Fruit fly (Drosophila melanogaster) whole organism, prepupa: ENCODE results near the gene SLC22A.

Experiments
- Blimp-1 ChIP-seq: fragments of 200-800 bp; sonication (Bioruptor generic); optimal IDR thresholded peaks from 3 replicates; lab custom pipeline; 2017; ENCODE audit warnings: missing biosample characterization, missing genetic modification characterization, mild to moderate bottlenecking, moderate library complexity, missing genetic modification reagents
- CG10669 ChIP-seq: fragments of 200-800 bp; sonication (Bioruptor generic); optimal IDR thresholded peaks from 3 replicates; lab custom pipeline; 2018; ENCODE audit warnings: missing biosample characterization, mild to moderate bottlenecking, missing genetic modification characterization, moderate library complexity
- CG11294 ChIP-seq: fragments of 200-800 bp; sonication (Bioruptor generic); IDR thresholded peaks from 2 replicates; pipeline ENCODE4 v1.3.6; 2022; ENCODE audit warnings: missing biosample characterization, missing genetic modification characterization
- CG11902 ChIP-seq: fragments of 200-800 bp; sonication (Bioruptor generic); optimal IDR thresholded peaks from 3 replicates; lab custom pipeline; 2016; ENCODE audit warnings: missing biosample characterization, missing genetic modification characterization
- CG15336 ChIP-seq: fragments of 200-800 bp; sonication (Bioruptor generic); IDR thresholded peaks from 2 replicates; pipeline ENCODE4 v1.3.6; 2022; ENCODE audit warnings: missing biosample characterization, missing genetic modification characterization
- CG1621 ChIP-seq: fragments of 200-800 bp; sonication (Bioruptor generic); optimal IDR thresholded peaks from 3 replicates; lab custom pipeline; 2018; ENCODE audit warnings: missing biosample characterization, mild to moderate bottlenecking, missing genetic modification characterization
- CG32006 ChIP-seq: fragments of 200-800 bp; sonication (Bioruptor generic); optimal IDR thresholded peaks from 3 replicates; lab custom pipeline; 2017; ENCODE audit warnings: missing biosample characterization, mild to moderate bottlenecking, missing genetic modification characterization
- CG3919 ChIP-seq: fragments of 200-800 bp; sonication (Bioruptor generic); optimal IDR thresholded peaks from 3 replicates; lab custom pipeline; 2016; ENCODE audit warnings: missing biosample characterization, missing genetic modification characterization
- CG4318 ChIP-seq: fragments of 200-800 bp; sonication (Bioruptor generic); optimal IDR thresholded peaks from 3 replicates; lab custom pipeline; 2017; ENCODE audit warnings: missing biosample characterization, mild to moderate bottlenecking, missing genetic modification characterization
- CG6163 ChIP-seq: fragments of 200-800 bp; sonication (Bioruptor generic); IDR thresholded peaks from 3 replicates; pipeline ENCODE4 v1.3.6; 2022; ENCODE audit warnings: missing biosample characterization, missing genetic modification characterization
- CG6276 ChIP-seq: fragments of 200-800 bp; sonication (Bioruptor generic); optimal IDR thresholded peaks from 2 replicates; lab custom pipeline; 2017; ENCODE audit warnings: missing biosample characterization, mild to moderate bottlenecking, missing genetic modification characterization
- CG6792 ChIP-seq: fragments of 200-800 bp; sonication (Bioruptor generic); optimal IDR thresholded peaks from 3 replicates; lab custom pipeline; 2016; ENCODE audit warnings: missing biosample characterization, missing genetic modification characterization
- CG6808 ChIP-seq: fragments of 200-800 bp; sonication (Bioruptor generic); optimal IDR thresholded peaks from 3 replicates; lab custom pipeline; 2017; ENCODE audit warnings: missing biosample characterization, missing genetic modification characterization, mild to moderate bottlenecking, moderate library complexity, missing genetic modification reagents
- CG7368 ChIP-seq: fragments of 200-800 bp; sonication (Bioruptor generic); optimal IDR thresholded peaks from 3 replicates; lab custom pipeline; 2016; ENCODE audit warnings: missing biosample characterization, missing genetic modification characterization
- CG8119 ChIP-seq: fragments of 200-800 bp; sonication (Bioruptor generic); IDR thresholded peaks from 3 replicates; pipeline ENCODE4 v1.3.6; 2022; ENCODE audit warnings: missing biosample characterization, missing genetic modification characterization
- CG8319 ChIP-seq: fragments of 200-800 bp; sonication (Bioruptor generic); optimal IDR thresholded peaks from 3 replicates; lab custom pipeline; 2016; ENCODE audit warnings: missing biosample characterization, missing genetic modification characterization
- CG8632 ChIP-seq: fragments of 200-800 bp; sonication (Bioruptor generic); optimal IDR thresholded peaks from 3 replicates; lab custom pipeline; 2016; ENCODE audit warnings: missing biosample characterization, missing genetic modification characterization
- CG9139 ChIP-seq: fragments of 200-800 bp; sonication (Bioruptor generic); optimal IDR thresholded peaks from 3 replicates; lab custom pipeline; 2017; ENCODE audit warnings: missing biosample characterization, mild to moderate bottlenecking, missing genetic modification characterization
- Eip75B ChIP-seq: fragments of 200-800 bp; sonication (Bioruptor generic); optimal IDR thresholded peaks from 3 replicates; lab custom pipeline; 2016; ENCODE audit warnings: missing biosample characterization, missing genetic modification characterization
- Eip78C ChIP-seq: fragments of 200-800 bp; sonication (Bioruptor generic); peaks from one replicate; lab custom pipeline; 2016; ENCODE audit warnings: missing biosample characterization, missing genetic modification characterization
- Eip93F ChIP-seq: fragments of 200-800 bp; sonication (Bioruptor generic); optimal IDR thresholded peaks from 2 replicates; lab custom pipeline; 2016; ENCODE audit warnings: missing biosample characterization, mild to moderate bottlenecking, missing genetic modification characterization
- Ets96B ChIP-seq: fragments of 200-800 bp; optimal IDR thresholded peaks from 2 replicates; lab custom pipeline; 2019; ENCODE audit warnings: missing biosample characterization, mild to moderate bottlenecking, missing genetic modification characterization, moderate library complexity
- Gug ChIP-seq: fragments of 200-800 bp; sonication (Bioruptor generic); IDR thresholded peaks from 2 replicates; pipeline ENCODE4 v1.3.6; 2022; ENCODE audit warnings: missing biosample characterization, missing genetic modification characterization
- Hr38 ChIP-seq: sonication (Bioruptor generic); optimal IDR thresholded peaks from 2 replicates; lab custom pipeline; 2016; ENCODE audit warnings: missing biosample characterization, missing genetic modification characterization
- Hr4 ChIP-seq: fragments of 200-800 bp; sonication (Bioruptor generic); optimal IDR thresholded peaks from 3 replicates; lab custom pipeline; 2016; ENCODE audit warnings: missing biosample characterization, missing genetic modification characterization
- Met ChIP-seq: fragments of 200-800 bp; sonication (Bioruptor generic); optimal IDR thresholded peaks from 3 replicates; lab custom pipeline; 2016; ENCODE audit warnings: missing biosample characterization, missing genetic modification characterization
- OdsH ChIP-seq: fragments of 200-800 bp; sonication (Bioruptor generic); optimal IDR thresholded peaks from 3 replicates; lab custom pipeline; 2016; ENCODE audit warnings: missing biosample characterization, missing genetic modification characterization
- Smox ChIP-seq: fragments of 200-800 bp; sonication (Bioruptor generic); optimal IDR thresholded peaks from 3 replicates; lab custom pipeline; 2016; ENCODE audit warnings: missing biosample characterization, missing genetic modification characterization
- Sox14 ChIP-seq: fragments of 200-800 bp; sonication (Bioruptor generic); optimal IDR thresholded peaks from 3 replicates; lab custom pipeline; 2016; ENCODE audit warnings: missing biosample characterization, missing genetic modification characterization
- Sox15 ChIP-seq: fragments of 200-800 bp; sonication (Bioruptor generic); optimal IDR thresholded peaks from 3 replicates; lab custom pipeline; 2016; ENCODE audit warnings: missing biosample characterization, missing genetic modification characterization
- achi ChIP-seq: fragments of 200-800 bp; sonication (Bioruptor generic); optimal IDR thresholded peaks from 3 replicates; lab custom pipeline; 2016; ENCODE audit warnings: missing biosample characterization, missing genetic modification characterization
- acj6 ChIP-seq: fragments of 200-800 bp; sonication (Bioruptor generic); optimal IDR thresholded peaks from 3 replicates; lab custom pipeline; 2016; ENCODE audit warnings: missing biosample characterization, missing genetic modification characterization
- cyc ChIP-seq: fragments of 200-800 bp; sonication (Bioruptor generic); optimal IDR thresholded peaks from 3 replicates; lab custom pipeline; 2016; ENCODE audit warnings: missing biosample characterization, missing genetic modification characterization
- dac ChIP-seq: fragments of 200-800 bp; sonication (Bioruptor generic); optimal IDR thresholded peaks from 2 replicates; lab custom pipeline; 2017; ENCODE audit warnings: missing biosample characterization, mild to moderate bottlenecking, missing genetic modification characterization
- dsx ChIP-seq: fragments of 200-800 bp; optimal IDR thresholded peaks from 3 replicates; lab custom pipeline; 2019; ENCODE audit warnings: missing biosample characterization, mild to moderate bottlenecking, missing genetic modification characterization, moderate library complexity; ENCODE audit not compliant: poor library complexity, severe bottlenecking
- eg ChIP-seq: fragments of 200-800 bp; sonication (Bioruptor generic); IDR thresholded peaks from 3 replicates; pipeline ENCODE4 v1.3.6; 2022; ENCODE audit warnings: missing biosample characterization, missing genetic modification characterization
- fd59A ChIP-seq: fragments of 200-800 bp; sonication (Bioruptor generic); optimal IDR thresholded peaks from 2 replicates; lab custom pipeline; 2017; ENCODE audit warnings: missing biosample characterization, mild to moderate bottlenecking, missing genetic modification characterization, missing genetic modification reagents
- fkh ChIP-seq: fragments of 200-800 bp; sonication (Bioruptor generic); optimal IDR thresholded peaks from 3 replicates; lab custom pipeline; 2017; ENCODE audit warnings: missing biosample characterization, mild to moderate bottlenecking, missing genetic modification characterization, moderate library complexity
- lz ChIP-seq: fragments of 200-800 bp; sonication (Bioruptor generic); optimal IDR thresholded peaks from 3 replicates; lab custom pipeline; 2016; ENCODE audit warnings: missing biosample characterization, missing genetic modification characterization
- net ChIP-seq: fragments of 200-800 bp; sonication (Bioruptor generic); optimal IDR thresholded peaks from 3 replicates; lab custom pipeline; 2016; ENCODE audit warnings: missing biosample characterization, missing genetic modification characterization
- pdm3 ChIP-seq: fragments of 200-800 bp; sonication (Bioruptor generic); optimal IDR thresholded peaks from 3 replicates; lab custom pipeline; 2016; ENCODE audit warnings: missing biosample characterization, missing genetic modification characterization
- spab ChIP-seq: fragments of 200-800 bp; sonication (Bioruptor generic); optimal IDR thresholded peaks from 2 replicates; lab custom pipeline; 2017; ENCODE audit warnings: missing biosample characterization, mild to moderate bottlenecking, missing genetic modification characterization, missing genetic modification reagents
- ss ChIP-seq, 2 experiments: fragments of 200-800 bp; sonication (Bioruptor generic); optimal IDR thresholded peaks; 2 replicates in 1 of 2; 3 replicates in 1 of 2; lab custom pipeline; 2017 to 2018; ENCODE audit warnings: mild to moderate bottlenecking in 2 of 2, missing biosample characterization in 2 of 2, missing genetic modification characterization in 2 of 2, moderate library complexity in 1 of 2
- svp ChIP-seq: fragments of 200-800 bp; sonication (Bioruptor generic); peaks from one replicate; lab custom pipeline; 2016; ENCODE audit warnings: missing biosample characterization, missing genetic modification characterization
- topi ChIP-seq: fragments of 200-800 bp; sonication (Bioruptor generic); optimal IDR thresholded peaks from 3 replicates; lab custom pipeline; 2016; ENCODE audit warnings: missing biosample characterization, missing genetic modification characterization
- vri ChIP-seq: fragments of 200-800 bp; sonication (Bioruptor generic); optimal IDR thresholded peaks from 3 replicates; lab custom pipeline; 2016; ENCODE audit warnings: missing biosample characterization, mild to moderate bottlenecking, missing genetic modification characterization

Gene SLC22A

DNA sequence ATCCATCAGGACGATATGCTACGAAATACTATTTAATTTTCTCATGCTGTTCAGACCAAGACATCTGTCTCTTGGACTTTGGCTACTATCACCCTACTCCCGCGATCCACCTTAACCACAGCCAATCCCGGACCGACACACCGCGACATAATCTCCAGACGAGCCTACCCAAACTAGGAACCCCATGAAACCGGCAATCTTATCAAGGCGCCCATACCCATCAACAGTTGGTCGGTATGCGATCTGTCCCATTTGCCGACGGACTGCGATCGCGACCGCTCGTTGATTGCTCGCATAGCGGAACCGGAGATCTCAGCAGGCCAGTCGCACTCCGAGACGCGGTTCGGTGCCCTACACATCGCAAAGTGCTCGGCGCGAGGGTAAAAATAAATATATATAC is at the start of gene SLC22A:
TSS of gene SLC22A (plus strand) at position 243 of the 400 bp plus-strand sequence.
- TF ChIP-seq Hr4 (GFP tag; lab: Kevin White, UChicago) (peak; percentile 28), svp (GFP tag; lab: Kevin White, UChicago) (peak; percentile 95), Met (GFP tag; lab: Kevin White, UChicago) (no peak), Eip75B (GFP tag; lab: Kevin White, UChicago) (peak; percentile 33), dac (peak; percentile 3), CG6792 (GFP tag; lab: Kevin White, UChicago) (no peak), CG6808 (GFP tag; lab: Kevin White, UChicago) (peak; percentile 72), Sox14 (GFP tag; lab: Kevin White, UChicago) (peak; percentile 10), OdsH (GFP tag; lab: Kevin White, UChicago) (peak; percentile 10), eg (GFP tag; lab: Robert Waterston, UW) (no peak; the same call in 2 of the 3 replicates), CG4318 (GFP tag; lab: Kevin White, UChicago) (no peak), CG15336 (GFP tag; lab: Robert Waterston, UW) (peak; percentile 30; the same call in 1 of the 2 replicates), Eip93F (GFP tag; lab: Kevin White, UChicago) (no peak), spab (peak; percentile 66), dsx (GFP tag; lab: Kevin White, UChicago) (no peak), Gug (GFP tag; lab: Robert Waterston, UW) (no peak), pdm3 (no peak), Sox15 (GFP tag; lab: Kevin White, UChicago) (no peak), lz (GFP tag; lab: Kevin White, UChicago) (no peak), CG3919 (GFP tag; lab: Kevin White, UChicago) (no peak), CG7368 (GFP tag; lab: Kevin White, UChicago) (no peak), CG6276 (peak; percentile 77), Smox (GFP tag; lab: Kevin White, UChicago) (no peak), net (peak; percentile 46), ss (GFP tag; optimal IDR thresholded peaks at IDR 0.05; lab: Kevin White, UChicago) (peak; percentile 72 to 84), CG11294 (no peak), topi (no peak), fd59A (GFP tag; lab: Kevin White, UChicago) (no peak), CG8119 (GFP tag; lab: Robert Waterston, UW) (0 out of 3 replicates have a peak, but pooled peaks have one; percentile 30), CG8319 (GFP tag; lab: Kevin White, UChicago) (peak; percentile 0), cyc (no peak), achi (peak; percentile 18), Eip78C (GFP tag; lab: Kevin White, UChicago) (peak; percentile 81), CG10669 (GFP tag; lab: Kevin White, UChicago) (peak; percentile 44), CG1621 (peak; percentile 50), acj6 (GFP tag; lab: Kevin White, UChicago) (no peak), Ets96B (tag; lab: Kevin White, UChicago) (peak; percentile 22), CG8632 (GFP tag; lab: Kevin White, UChicago) (no peak), CG9139 (GFP tag; lab: Kevin White, UChicago) (peak; percentile 67)

DNA sequence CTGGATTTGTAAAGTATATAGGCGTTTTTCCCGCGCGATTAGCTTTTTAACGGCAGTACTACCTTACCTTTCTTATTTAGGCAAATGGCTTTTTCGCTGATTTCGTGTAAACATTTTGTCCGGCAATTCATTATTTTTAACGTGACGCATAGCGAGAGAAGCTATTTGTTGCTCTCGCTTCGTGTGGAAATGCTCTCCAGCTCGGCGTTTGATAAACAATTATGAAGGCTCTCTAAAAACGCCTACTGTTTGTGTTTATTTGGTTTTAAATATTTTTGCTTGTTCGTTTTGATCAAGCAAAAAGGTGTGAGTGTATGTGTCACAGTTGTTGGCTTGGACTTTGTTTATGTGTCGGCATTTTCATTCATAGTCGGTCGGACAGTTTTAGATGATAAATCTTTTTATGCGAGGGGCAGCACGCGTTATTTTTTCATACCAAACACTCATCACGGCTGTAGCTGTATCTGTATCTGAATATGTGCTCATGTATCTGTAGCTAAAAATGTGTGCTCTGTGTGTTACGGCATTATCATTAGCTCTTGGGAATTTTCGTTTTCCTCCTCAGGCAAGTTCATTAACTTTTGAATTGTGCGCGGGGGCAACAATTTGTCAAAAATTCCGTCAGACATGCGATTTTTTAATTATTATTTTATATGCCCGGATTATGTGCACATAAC is 47.5 kb upstream of the SLC22A start:
- TF ChIP-seq fkh (GFP tag; lab: Kevin White, UChicago) (peak; percentile 44), Hr38 (GFP tag; lab: Kevin White, UChicago) (no peak), Eip93F (GFP tag; lab: Kevin White, UChicago) (no peak), CG11294 (no peak), cyc (no peak), topi (no peak), Gug (GFP tag; lab: Robert Waterston, UW) (no peak), vri (GFP tag; lab: Kevin White, UChicago) (peak; percentile 80), CG32006 (GFP tag; lab: Kevin White, UChicago) (no peak), Met (GFP tag; lab: Kevin White, UChicago) (no peak), pdm3 (no peak), svp (GFP tag; lab: Kevin White, UChicago) (peak; percentile 85), CG6163 (GFP tag; lab: Robert Waterston, UW) (no peak), achi (no peak), acj6 (GFP tag; lab: Kevin White, UChicago) (no peak), CG4318 (GFP tag; lab: Kevin White, UChicago) (no peak), dsx (GFP tag; lab: Kevin White, UChicago) (no peak), CG11902 (GFP tag; lab: Kevin White, UChicago) (no peak), lz (GFP tag; lab: Kevin White, UChicago) (no peak), Ets96B (tag; lab: Kevin White, UChicago) (no peak), Eip78C (GFP tag; lab: Kevin White, UChicago) (peak; percentile 39), ss (GFP tag; optimal IDR thresholded peaks at IDR 0.05; lab: Kevin White, UChicago) (no peak), dac (no peak), CG10669 (GFP tag; lab: Kevin White, UChicago) (no peak), CG3919 (GFP tag; lab: Kevin White, UChicago) (no peak), Blimp-1 (GFP tag; lab: Kevin White, UChicago) (no peak), OdsH (GFP tag; lab: Kevin White, UChicago) (no peak)
